Worm (Caenorhabditis elegans) whole organism, L4/young adult: ENCODE data around the gene nlf-1.

Experiments
- W03F9.2 ChIP-seq: fragments of 150-350 bp; optimal IDR thresholded peaks from 2 replicates; lab custom pipeline; 2014; ENCODE audit warnings: missing biosample characterization, missing genetic modification characterization
- dao-5 ChIP-seq: sonication (generic microtip); optimal IDR thresholded peaks from 2 replicates; lab custom pipeline; 2016; ENCODE audit warnings: missing genotype, missing genetic modification characterization, moderate library complexity, missing compliant biosample characterization
- him-1 ChIP-seq: sonication (generic microtip); optimal IDR thresholded peaks from 2 replicates; lab custom pipeline; 2016; ENCODE audit warnings: missing genotype, missing genetic modification reagents, missing genetic modification characterization, missing compliant biosample characterization

DNA sequence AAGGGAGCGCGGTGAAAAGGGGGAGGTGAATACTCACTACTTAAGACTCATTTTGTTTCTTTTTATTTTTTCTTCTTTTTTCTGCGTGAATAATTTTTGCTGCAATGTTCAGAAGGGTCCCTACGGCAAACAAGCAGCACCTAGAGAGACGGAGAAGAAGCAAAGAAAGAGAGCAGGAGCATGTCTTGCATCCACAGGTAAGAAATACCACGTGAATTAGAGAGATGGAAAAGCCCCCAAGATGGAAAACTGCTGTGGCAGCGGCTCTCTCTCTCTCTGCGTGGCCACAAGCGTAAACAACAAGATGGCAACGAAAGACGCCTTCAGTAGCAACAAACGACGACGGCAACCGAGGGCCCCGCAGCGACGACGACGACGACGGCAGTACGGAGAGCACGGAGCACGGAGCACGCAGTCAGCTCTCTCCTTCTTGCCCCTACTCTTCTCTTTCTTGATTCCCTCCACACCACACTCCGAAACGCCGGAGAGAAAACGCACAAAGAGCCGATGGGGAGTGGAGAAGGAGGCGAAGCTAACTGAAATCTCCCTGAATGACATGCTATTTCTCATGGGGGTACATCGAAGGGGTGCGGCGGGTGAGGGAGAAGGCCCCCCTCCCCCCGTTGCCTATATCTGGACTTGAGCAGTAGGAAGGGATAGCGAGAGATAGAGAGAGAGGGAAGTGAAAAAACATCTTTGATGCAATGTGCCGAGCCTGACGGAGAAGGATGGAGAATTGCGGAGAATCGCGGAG, 24.5 kb downstream of the nlf-1 start:
- peak; percentile 79 for TF ChIP-seq him-1 (tag; lab: Kevin White, UChicago)
- no peak for TF ChIP-seq dao-5 (tag; lab: Kevin White, UChicago)
- TF ChIP-seq W03F9.2 (tag; lab: Kevin White, UChicago), result no peak
